Fruit fly (Drosophila melanogaster): ENCODE results near the gene unc-13-4A.

The unc-13-4A gene

dm6 chr3L:7361095-7361522 lies 48.4 kb upstream of the unc-13-4A start (continued):
- TF ChIP-seq repo (GFP tag; optimal IDR thresholded peaks at IDR 0.05) (no peak), cad (GFP tag; optimal IDR thresholded peaks at IDR 0.05) (no peak), CG10959 (GFP tag; IDR thresholded peaks at IDR 0.05) (no peak), Meics (GFP tag; optimal IDR thresholded peaks at IDR 0.05) (peak; percentile 56), CG17802 (tag; optimal IDR thresholded peaks at IDR 0.05) (no peak), CG10321 (GFP tag; IDR thresholded peaks at IDR 0.05) (no peak), bowl (GFP tag; IDR thresholded peaks at IDR 0.05) (no peak), bcd (GFP tag; optimal IDR thresholded peaks at IDR 0.05) (no peak), az2 (GFP tag; optimal IDR thresholded peaks at IDR 0.05) (no peak), CG9437 (GFP tag; optimal IDR thresholded peaks at IDR 0.05) (no peak), CG31441 (GFP tag; IDR thresholded peaks at IDR 0.05) (peak; percentile 39; the same call in 1 of the 2 replicates), Dip2 (GFP tag; IDR thresholded peaks at IDR 0.05) (no peak), CG13296 (GFP tag; optimal IDR thresholded peaks at IDR 0.05) (peak; percentile 17), CG9727 (GFP tag; optimal IDR thresholded peaks at IDR 0.05) (no peak), CG18011 (GFP tag; optimal IDR thresholded peaks at IDR 0.05) (no peak), CG18764 (GFP tag; optimal IDR thresholded peaks at IDR 0.05) (no peak), HLH3B (GFP tag; IDR thresholded peaks at IDR 0.05) (peak; percentile 58; the same call in 1 of the 2 replicates), slou (GFP tag; optimal IDR thresholded peaks at IDR 0.05) (no peak), CG3726 (GFP tag; IDR thresholded peaks at IDR 0.05) (no peak), btn (GFP tag; optimal IDR thresholded peaks at IDR 0.05) (no peak), Med (GFP tag) (peak; percentile 75), dysf (GFP tag; IDR thresholded peaks at IDR 0.05) (peak; percentile 33; the same call in 1 of the 3 replicates), CG6813 (GFP tag; optimal IDR thresholded peaks at IDR 0.05) (peak; percentile 18), Max (GFP tag; optimal IDR thresholded peaks at IDR 0.05) (no peak), Oaz (GFP tag; IDR thresholded peaks at IDR 0.05) (no peak), ranshi (GFP tag; IDR thresholded peaks at IDR 0.05) (no peak; the same call in 1 of the 2 replicates), Gsc (GFP tag; IDR thresholded peaks at IDR 0.05) (no peak), CG30020 (tag; optimal IDR thresholded peaks at IDR 0.05) (no peak), oc (tag; optimal IDR thresholded peaks at IDR 0.05) (peak; percentile 50), ewg (GFP tag; optimal IDR thresholded peaks at IDR 0.05) (no peak), CG17385 (GFP tag; optimal IDR thresholded peaks at IDR 0.05) (no peak), vvl (GFP tag; IDR thresholded peaks at IDR 0.05) (peak; percentile 64; the same call in 1 of the 2 replicates), toy (GFP tag; IDR thresholded peaks at IDR 0.05) (no peak), crol (GFP tag; IDR thresholded peaks at IDR 0.05) (peak; percentile 91), fd3F (GFP tag; optimal IDR thresholded peaks at IDR 0.05) (no peak), C15 (GFP tag; IDR thresholded peaks at IDR 0.05) (no peak), peb (GFP tag; IDR thresholded peaks at IDR 0.05) (no peak), HHEX (GFP tag; optimal IDR thresholded peaks at IDR 0.05) (no peak), jigr1 (GFP tag; IDR thresholded peaks at IDR 0.05) (no peak), sd (tag; optimal IDR thresholded peaks at IDR 0.05) (no peak), cato (GFP tag; optimal IDR thresholded peaks at IDR 0.05; ENCODE audit: borderline replicate concordance) (no peak), chif (GFP tag; optimal IDR thresholded peaks at IDR 0.05) (no peak), pum (GFP tag; optimal IDR thresholded peaks at IDR 0.05) (no peak), CG2678 (tag; optimal IDR thresholded peaks at IDR 0.05) (peak; percentile 46), Spps (tag; optimal IDR thresholded peaks at IDR 0.05) (no peak), CG12236 (GFP tag; optimal IDR thresholded peaks at IDR 0.05) (no peak), CG5953 (GFP tag; IDR thresholded peaks at IDR 0.05) (no peak), CG3838 (GFP tag; optimal IDR thresholded peaks at IDR 0.05) (no peak), CG12219 (GFP tag; optimal IDR thresholded peaks at IDR 0.05) (no peak), CG1603 (tag; optimal IDR thresholded peaks at IDR 0.05) (peak; percentile 2), zen (tag; optimal IDR thresholded peaks at IDR 0.05) (no peak), phol (tag; optimal IDR thresholded peaks at IDR 0.05) (peak; percentile 41)
